Worm (Caenorhabditis elegans) whole organism, late embryonic: ENCODE results near the gene ZK643.6.
"Not testable (repeated sequence)": the region's sequence is repeated elsewhere in the genome, so short reads cannot be mapped to it uniquely, and the experiment has no call there.

Experiments
- F13H6.1 ChIP-seq: sonication (generic microtip); optimal IDR thresholded peaks from 2 replicates; lab custom pipeline; 2016; ENCODE audit warnings: missing genetic modification characterization, missing compliant biosample characterization
- K09A11.1 ChIP-seq: sonication (generic microtip); optimal IDR thresholded peaks from 2 replicates; lab custom pipeline; 2017; ENCODE audit warnings: antibody characterized with exemption, mild to moderate bottlenecking, missing genetic modification characterization, missing compliant biosample characterization; ENCODE audit not compliant: insufficient read depth
- ahr-1 ChIP-seq: sonication (generic microtip); optimal IDR thresholded peaks from 2 replicates; lab custom pipeline; 2016; ENCODE audit warnings: missing genetic modification characterization, missing compliant biosample characterization
- ama-1 ChIP-seq: fragments of 150-350 bp; optimal IDR thresholded peaks from 2 replicates; lab custom pipeline; 2014
- ceh-14 ChIP-seq: sonication (generic microtip); optimal IDR thresholded peaks from 2 replicates; lab custom pipeline; 2016; ENCODE audit warnings: missing genotype, missing genetic modification characterization, missing compliant biosample characterization
- ceh-22 ChIP-seq: sonication (generic microtip); optimal IDR thresholded peaks from 2 replicates; lab custom pipeline; 2017; ENCODE audit warnings: missing biosample characterization, missing genetic modification characterization
- ceh-34 ChIP-seq: sonication (generic microtip); optimal IDR thresholded peaks from 2 replicates; lab custom pipeline; 2016; ENCODE audit warnings: mild to moderate bottlenecking, missing genetic modification characterization, missing compliant biosample characterization
- ceh-45 ChIP-seq: fragments of 200-800 bp; sonication (Bioruptor generic); IDR thresholded peaks from 2 replicates; pipeline ENCODE4 v1.3.6; 2022; ENCODE audit warnings: missing genetic modification reagents, missing genetic modification characterization, missing compliant biosample characterization
- ceh-48 ChIP-seq: sonication (generic microtip); optimal IDR thresholded peaks from 2 replicates; lab custom pipeline; 2016; ENCODE audit warnings: missing genetic modification characterization, inconsistent platforms, missing compliant biosample characterization
- ceh-6 ChIP-seq: fragments of 200-800 bp; sonication (Bioruptor generic); optimal IDR thresholded peaks from 2 replicates; lab custom pipeline; 2018; ENCODE audit warnings: mild to moderate bottlenecking, missing genetic modification characterization, missing compliant biosample characterization
- che-1 ChIP-seq: sonication (generic microtip); optimal IDR thresholded peaks from 2 replicates; lab custom pipeline; 2016; ENCODE audit warnings: mild to moderate bottlenecking, missing genetic modification characterization, missing compliant biosample characterization
- dmd-4 ChIP-seq: sonication (generic microtip); optimal IDR thresholded peaks from 2 replicates; lab custom pipeline; 2016; ENCODE audit warnings: borderline replicate concordance, missing genetic modification characterization, missing compliant biosample characterization
- elt-2 ChIP-seq: sonication (generic microtip); optimal IDR thresholded peaks from 2 replicates; lab custom pipeline; 2016; ENCODE audit warnings: missing genetic modification reagents, missing genetic modification characterization, missing compliant biosample characterization
- fax-1 ChIP-seq: sonication (generic microtip); optimal IDR thresholded peaks from 2 replicates; lab custom pipeline; 2016; ENCODE audit warnings: missing genotype, missing genetic modification characterization, missing compliant biosample characterization
- fkh-10 ChIP-seq: fragments of 150-350 bp; optimal IDR thresholded peaks from 2 replicates; lab custom pipeline; 2014; ENCODE audit warnings: missing biosample characterization, missing genetic modification reagents, missing genetic modification characterization
- fkh-6 ChIP-seq: sonication (generic microtip); optimal IDR thresholded peaks from 2 replicates; lab custom pipeline; 2016; ENCODE audit warnings: missing genetic modification characterization, missing compliant biosample characterization
- gmeb-2 ChIP-seq: sonication (generic microtip); optimal IDR thresholded peaks from 2 replicates; lab custom pipeline; 2016; ENCODE audit warnings: missing genetic modification characterization, inconsistent platforms, missing compliant biosample characterization
- hlh-30 ChIP-seq: sonication (generic microtip); optimal IDR thresholded peaks from 2 replicates; lab custom pipeline; 2017; ENCODE audit warnings: antibody characterized with exemption, missing genetic modification characterization, missing compliant biosample characterization; ENCODE audit not compliant: insufficient read depth
- hlh-6 ChIP-seq: sonication (generic microtip); optimal IDR thresholded peaks from 2 replicates; lab custom pipeline; 2016; ENCODE audit warnings: missing genotype, missing genetic modification characterization, missing compliant biosample characterization
- hlh-8 ChIP-seq: sonication (generic microtip); optimal IDR thresholded peaks from 2 replicates; lab custom pipeline; 2016; ENCODE audit warnings: missing genotype, missing genetic modification characterization, missing compliant biosample characterization
- lim-6 ChIP-seq: sonication (generic microtip); optimal IDR thresholded peaks from 2 replicates; lab custom pipeline; 2016; ENCODE audit warnings: missing genetic modification characterization, missing compliant biosample characterization
- lin-11 ChIP-seq: fragments of 200-800 bp; sonication (Bioruptor generic); optimal IDR thresholded peaks from 2 replicates; lab custom pipeline; 2018; ENCODE audit warnings: mild to moderate bottlenecking, missing genetic modification characterization, missing compliant biosample characterization
- madf-2 ChIP-seq: sonication (generic microtip); optimal IDR thresholded peaks from 2 replicates; lab custom pipeline; 2017; ENCODE audit warnings: missing genetic modification characterization, missing compliant biosample characterization
- nfya-1 ChIP-seq: sonication (generic microtip); optimal IDR thresholded peaks from 2 replicates; lab custom pipeline; 2017; ENCODE audit warnings: missing genetic modification characterization, mild to moderate bottlenecking, missing compliant biosample characterization, antibody characterized with exemption, moderate library complexity
- nhr-11 ChIP-seq: fragments of 150-350 bp; optimal IDR thresholded peaks from 2 replicates; lab custom pipeline; 2014; ENCODE audit warnings: missing biosample characterization, missing genetic modification characterization
- nhr-232 ChIP-seq: sonication (generic microtip); optimal IDR thresholded peaks from 2 replicates; lab custom pipeline; 2016; ENCODE audit warnings: missing genetic modification characterization, missing compliant biosample characterization
- npax-4 ChIP-seq: sonication (generic microtip); optimal IDR thresholded peaks from 2 replicates; lab custom pipeline; 2016; ENCODE audit warnings: missing genetic modification characterization, missing compliant biosample characterization
- pag-3 ChIP-seq: sonication (generic microtip); optimal IDR thresholded peaks from 2 replicates; lab custom pipeline; 2016; ENCODE audit warnings: missing compliant biosample characterization, missing genetic modification characterization, borderline replicate concordance
- pax-1 ChIP-seq: fragments of 150-350 bp; optimal IDR thresholded peaks from 2 replicates; lab custom pipeline; 2014; ENCODE audit warnings: missing biosample characterization, missing genetic modification characterization
- pha-2 ChIP-seq: sonication (generic microtip); optimal IDR thresholded peaks from 2 replicates; lab custom pipeline; 2017; ENCODE audit warnings: mild to moderate bottlenecking, missing genetic modification characterization, missing compliant biosample characterization
- ref-2 ChIP-seq: sonication (generic microtip); optimal IDR thresholded peaks from 2 replicates; lab custom pipeline; 2016; ENCODE audit warnings: missing genetic modification characterization, missing compliant biosample characterization
- sox-4 ChIP-seq: sonication (generic microtip); optimal IDR thresholded peaks from 2 replicates; lab custom pipeline; 2017; ENCODE audit warnings: mild to moderate bottlenecking, missing genetic modification characterization, inconsistent platforms, missing compliant biosample characterization
- syd-9 ChIP-seq: sonication (generic microtip); optimal IDR thresholded peaks from 2 replicates; lab custom pipeline; 2016; ENCODE audit warnings: mild to moderate bottlenecking, missing genetic modification characterization, moderate library complexity, missing compliant biosample characterization
- tbx-2 ChIP-seq: sonication (generic microtip); optimal IDR thresholded peaks from 2 replicates; lab custom pipeline; 2016; ENCODE audit warnings: missing genetic modification characterization, missing compliant biosample characterization
- tbx-7 ChIP-seq: sonication (generic microtip); optimal IDR thresholded peaks from 2 replicates; lab custom pipeline; 2016; ENCODE audit warnings: missing genotype, missing genetic modification characterization, missing compliant biosample characterization
- ttx-3 ChIP-seq: sonication (generic microtip); optimal IDR thresholded peaks from 2 replicates; lab custom pipeline; 2016; ENCODE audit warnings: missing genetic modification reagents, missing genetic modification characterization, missing compliant biosample characterization
- zip-5 ChIP-seq: sonication (generic microtip); optimal IDR thresholded peaks from 2 replicates; lab custom pipeline; 2016; ENCODE audit warnings: missing genetic modification characterization, missing compliant biosample characterization

The ZK643.6 gene

DNA sequence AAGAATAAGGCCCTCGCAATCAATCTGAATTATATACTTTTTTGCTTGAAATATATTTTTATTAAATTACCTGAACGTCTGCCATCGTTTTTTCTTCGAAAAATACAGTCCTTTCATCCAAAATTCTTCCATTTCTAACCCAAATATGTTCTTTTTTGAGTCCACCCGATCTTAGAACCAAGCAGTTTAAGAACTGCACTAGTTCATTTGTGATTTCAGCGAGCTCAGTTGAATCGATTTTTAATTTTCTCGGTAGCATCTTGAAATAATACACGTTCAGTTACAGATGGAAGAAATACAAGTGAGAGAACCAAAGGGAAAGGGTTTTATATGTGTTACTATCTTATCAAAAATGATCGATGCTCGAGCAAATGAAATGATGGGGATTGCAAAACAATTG is 38.9 kb upstream of the ZK643.6 start, which contains the start of gene F59B2.3:
TSS of gene F59B2.3 (minus strand) at position 259 of the 400 bp plus-strand sequence.
- TF ChIP-seq ceh-6 (GFP tag; lab: Kevin White, UChicago) (no peak), nfya-1 (no peak), F13H6.1 (tag; lab: Kevin White, UChicago) (no peak), ttx-3 (tag; lab: Kevin White, UChicago) (no peak), lim-6 (tag; lab: Kevin White, UChicago) (no peak), K09A11.1 (tag; lab: Kevin White, UChicago) (no peak), npax-4 (tag; lab: Kevin White, UChicago) (no peak), zip-5 (tag; lab: Kevin White, UChicago) (no peak), ceh-34 (no peak)
- TF ChIP-seq, all 69 proteins: peak for 0

DNA sequence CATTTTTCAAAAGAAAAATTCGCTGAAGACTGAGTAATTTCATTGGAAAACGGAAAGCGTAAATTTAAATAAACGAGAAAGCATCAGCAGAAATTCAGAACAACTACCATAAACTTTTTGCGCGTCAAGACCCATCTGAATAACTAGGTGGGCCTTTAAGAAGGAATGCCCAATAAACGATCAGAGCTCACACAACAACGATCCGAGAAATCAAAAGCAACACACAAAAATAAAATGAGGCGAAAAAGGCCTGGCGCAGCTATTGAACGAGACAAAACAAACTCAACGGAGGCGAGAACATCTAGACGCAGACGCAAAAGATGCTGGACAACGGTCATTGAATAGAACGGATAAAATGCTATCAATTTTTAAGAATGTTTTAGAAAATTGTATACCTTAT is 38.3 kb upstream of the ZK643.6 start:
- TF ChIP-seq ceh-45 (GFP tag; lab: Robert Waterston, UW) = no peak

DNA sequence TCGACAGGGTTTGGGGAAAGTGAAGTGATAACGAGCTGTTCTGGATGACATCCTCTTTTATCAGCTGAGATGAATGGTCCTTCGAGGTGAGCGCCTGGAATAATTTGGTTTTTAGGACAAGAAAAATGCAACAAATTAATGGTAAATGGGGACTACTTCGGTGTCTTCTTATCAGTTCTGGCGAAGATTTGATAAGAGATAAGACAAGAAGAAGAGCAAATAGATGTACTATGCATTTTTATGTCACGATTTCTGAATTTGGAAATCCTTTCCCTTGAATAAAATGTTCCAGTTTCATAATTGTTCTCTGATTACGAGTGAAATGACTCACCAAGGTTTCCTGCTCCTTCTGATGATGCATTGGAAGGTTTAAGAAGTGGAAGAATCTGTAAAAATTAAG is 37.3 kb upstream of the ZK643.6 start:
- no peak for TF ChIP-seq sox-4 (tag; lab: Kevin White, UChicago)
- TF ChIP-seq elt-2 (tag; lab: Kevin White, UChicago) = peak; percentile 88

DNA sequence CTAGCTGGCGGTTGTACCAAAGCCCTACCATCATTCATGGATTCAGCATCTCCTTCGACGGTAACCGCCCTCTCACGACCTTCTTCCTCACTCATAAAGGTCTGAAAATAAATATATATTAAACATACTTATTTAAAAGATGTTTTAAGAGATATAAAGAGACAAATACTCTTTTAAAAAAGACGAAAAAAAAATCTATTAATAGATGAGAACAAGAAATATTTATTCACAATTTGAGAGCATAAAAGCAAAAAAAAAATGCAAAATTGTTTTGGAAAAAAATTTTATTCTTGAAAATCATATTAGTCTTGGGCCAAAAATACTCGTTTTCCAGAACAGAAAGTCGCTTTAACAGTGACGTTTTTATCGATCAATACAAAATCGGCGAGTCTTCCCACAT is 36.1 kb upstream of the ZK643.6 start, which contains the start of gene skat-1:
TSS of gene skat-1 (minus strand) at position 101 of the 400 bp plus-strand sequence.
- no peak for TF ChIP-seq madf-2 (tag; lab: Kevin White, UChicago)
- no peak for TF ChIP-seq gmeb-2 (tag; lab: Kevin White, UChicago)
- TF ChIP-seq ceh-48 (tag; lab: Kevin White, UChicago) = no peak
- TF ChIP-seq fkh-6 (tag; lab: Kevin White, UChicago) = no peak
- TF ChIP-seq nhr-232 (tag; lab: Kevin White, UChicago) = no peak
- TF ChIP-seq tbx-2 (tag; lab: Kevin White, UChicago) = no peak

DNA sequence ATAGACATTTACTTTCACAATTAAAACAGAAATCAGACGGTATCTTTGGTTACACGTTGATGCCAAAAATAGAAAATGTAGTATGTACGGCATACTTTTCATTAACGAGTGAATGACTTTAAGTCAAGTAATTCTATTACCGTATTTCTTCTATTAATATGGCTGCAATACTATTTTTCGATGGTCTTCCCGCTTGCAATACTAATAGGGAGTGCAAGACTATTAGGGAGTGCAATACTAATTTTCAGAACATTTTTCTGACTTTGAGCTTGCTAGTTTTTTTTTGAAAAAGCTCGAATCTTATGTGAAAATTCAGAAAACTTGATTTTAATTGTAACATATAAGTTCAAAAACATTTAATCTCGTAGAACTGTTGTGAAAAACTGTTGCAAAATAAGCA is 29.2 kb upstream of the ZK643.6 start, which contains the start of gene R08D7.7:
TSS of gene R08D7.7 (plus strand) at position 301 of the 400 bp plus-strand sequence.
- not testable (repeated sequence) for TF ChIP-seq ceh-6 (GFP tag; lab: Kevin White, UChicago); che-1 (tag; lab: Kevin White, UChicago); hlh-8 (tag; lab: Kevin White, UChicago)

DNA sequence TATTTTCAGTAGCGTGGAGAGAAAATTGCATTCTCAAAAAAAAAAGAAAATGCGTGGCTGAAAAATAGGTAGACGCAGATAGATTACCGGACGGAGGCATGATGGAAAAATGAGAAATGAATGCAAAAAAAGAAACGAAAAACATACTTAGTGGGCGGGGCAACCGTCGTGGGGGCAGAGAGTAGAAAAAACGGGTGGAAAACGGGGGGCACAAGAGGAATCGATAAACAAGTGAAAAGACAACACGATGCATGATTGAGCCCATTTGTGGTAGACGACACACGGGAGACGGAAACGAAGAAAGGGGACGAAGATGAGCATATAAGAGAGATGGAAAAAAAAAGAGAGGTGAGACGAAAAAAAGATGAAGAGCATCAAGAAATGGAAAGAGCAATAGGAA is 28.0 kb upstream of the ZK643.6 start:
- TF ChIP-seq pag-3 (tag; lab: Kevin White, UChicago) (no peak), syd-9 (tag; lab: Kevin White, UChicago) (no peak), zip-5 (tag; lab: Kevin White, UChicago) (no peak), ceh-48 (tag; lab: Kevin White, UChicago) (no peak), fkh-10 (GFP tag; lab: Kevin White, UChicago) (no peak), pax-1 (tag; lab: Kevin White, UChicago) (no peak), npax-4 (tag; lab: Kevin White, UChicago) (no peak), madf-2 (tag; lab: Kevin White, UChicago) (no peak), dmd-4 (tag; lab: Kevin White, UChicago) (no peak), ceh-14 (tag; lab: Kevin White, UChicago) (no peak)
- TF ChIP-seq, all 69 proteins: peak for 0

DNA sequence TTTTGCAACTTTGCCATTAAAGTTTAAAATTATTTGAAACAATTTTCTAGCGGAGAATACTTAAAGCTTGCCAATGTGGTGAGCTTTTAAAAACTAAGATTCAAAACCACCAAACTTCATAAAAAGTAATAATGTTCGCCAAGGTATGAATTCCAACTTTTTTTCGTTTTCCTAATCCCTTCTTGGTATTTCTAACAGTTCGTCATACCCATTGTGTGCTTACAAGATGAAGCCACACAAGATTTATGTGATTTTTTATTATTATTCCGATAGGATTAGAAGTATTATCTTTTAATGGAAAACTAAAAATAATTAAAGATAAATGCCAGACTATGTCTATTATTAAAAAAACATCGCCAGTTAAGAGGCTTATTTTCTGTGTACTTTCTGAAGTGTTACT is 27.5 kb upstream of the ZK643.6 start:
- TF ChIP-seq npax-4 (tag; lab: Kevin White, UChicago) (no peak), ahr-1 (tag; lab: Kevin White, UChicago) (no peak), nhr-11 (no peak), ref-2 (no peak), tbx-7 (tag; lab: Kevin White, UChicago) (no peak), lin-11 (tag; lab: Kevin White, UChicago) (no peak), hlh-30 (tag; lab: Kevin White, UChicago) (no peak), pha-2 (tag; lab: Kevin White, UChicago) (no peak), pag-3 (tag; lab: Kevin White, UChicago) (no peak), fax-1 (tag; lab: Kevin White, UChicago) (no peak), hlh-6 (tag; lab: Kevin White, UChicago) (no peak), ceh-6 (GFP tag; lab: Kevin White, UChicago) (no peak), fkh-6 (tag; lab: Kevin White, UChicago) (no peak), sox-4 (tag; lab: Kevin White, UChicago) (no peak), ama-1 (no peak), syd-9 (tag; lab: Kevin White, UChicago) (no peak), ceh-22 (tag; lab: Kevin White, UChicago) (no peak), ceh-48 (tag; lab: Kevin White, UChicago) (no peak)
